Fruit fly (Drosophila melanogaster) Kc167 (cell line): ENCODE results near the gene Ctu2.

Source experiments
- Myc ChIP-seq: fragments of >200 bp; optimal IDR thresholded peaks from 2 replicates; lab custom pipeline; 2017; ENCODE audit warnings: missing external identifiers
- Sin3A ChIP-seq: fragments of >200 bp; optimal IDR thresholded peaks from 2 replicates; lab custom pipeline; 2018; ENCODE audit warnings: missing external identifiers
- h ChIP-seq: fragments of >200 bp; optimal IDR thresholded peaks from 3 replicates; lab custom pipeline; 2018; ENCODE audit warnings: missing external identifiers
- insv ChIP-seq: fragments of >200 bp; optimal IDR thresholded peaks from 3 replicates; lab custom pipeline; 2018; ENCODE audit warnings: missing external identifiers
- psq ChIP-seq: fragments of >200 bp; optimal IDR thresholded peaks from 2 replicates; lab custom pipeline; 2017; ENCODE audit warnings: missing external identifiers
- ttk ChIP-seq: sonication (Bioruptor generic); optimal IDR thresholded peaks from 2 replicates; lab custom pipeline; 2017; ENCODE audit warnings: missing external identifiers

Gene Ctu2

dm6 chr2L:19492934-19493686 is at the start of gene Ctu2, which contains the start of gene swm:
TSS of gene Ctu2 (minus strand) at chr2L:19493253.
TSS of gene swm (plus strand) at chr2L:19493251.
- no peak for TF ChIP-seq ttk (lab: Kevin White, UChicago)
- TF ChIP-seq Myc: no peak
- TF ChIP-seq insv (lab: Kevin White, UChicago): no peak
- no peak for TF ChIP-seq Sin3A
- TF ChIP-seq h: no peak
- TF ChIP-seq psq (lab: Kevin White, UChicago): no peak

- TF ChIP-seq Sin3A: no peak
- no peak for TF ChIP-seq psq (lab: Kevin White, UChicago)
- TF ChIP-seq ttk (lab: Kevin White, UChicago): no peak
- no peak for TF ChIP-seq h
- TF ChIP-seq Myc: no peak
- TF ChIP-seq insv (lab: Kevin White, UChicago): no peak
Observed at dm6 chr2L:19542268-19542773, 49.3 kb upstream of the Ctu2 start.

dm6 chr2L:19540307-19540706 is 47.3 kb upstream of the Ctu2 start, which contains the start of gene CG13081:
TSS of gene CG13081 (plus strand) at chr2L:19540607.
- TF ChIP-seq insv (lab: Kevin White, UChicago) (no peak), ttk (lab: Kevin White, UChicago) (no peak), Myc (no peak), Sin3A (no peak), h (no peak), psq (lab: Kevin White, UChicago) (no peak)

dm6 chr2L:19537779-19538456 is 44.9 kb upstream of the Ctu2 start, which contains the start of gene CG13082:
TSS of gene CG13082 (plus strand) at chr2L:19538425.
- TF ChIP-seq h (no peak), Myc (no peak), psq (lab: Kevin White, UChicago) (no peak), insv (lab: Kevin White, UChicago) (no peak), Sin3A (no peak), ttk (lab: Kevin White, UChicago) (no peak)

- no peak for TF ChIP-seq h
- TF ChIP-seq insv (lab: Kevin White, UChicago): no peak
- TF ChIP-seq Myc: no peak
- no peak for TF ChIP-seq Sin3A
- no peak for TF ChIP-seq ttk (lab: Kevin White, UChicago)
- no peak for TF ChIP-seq psq (lab: Kevin White, UChicago)
Observed at dm6 chr2L:19535234-19535633, 42.2 kb upstream of the Ctu2 start, which contains the start of gene CG31697. TSS of gene CG31697 (plus strand) at chr2L:19535448.

DNA sequence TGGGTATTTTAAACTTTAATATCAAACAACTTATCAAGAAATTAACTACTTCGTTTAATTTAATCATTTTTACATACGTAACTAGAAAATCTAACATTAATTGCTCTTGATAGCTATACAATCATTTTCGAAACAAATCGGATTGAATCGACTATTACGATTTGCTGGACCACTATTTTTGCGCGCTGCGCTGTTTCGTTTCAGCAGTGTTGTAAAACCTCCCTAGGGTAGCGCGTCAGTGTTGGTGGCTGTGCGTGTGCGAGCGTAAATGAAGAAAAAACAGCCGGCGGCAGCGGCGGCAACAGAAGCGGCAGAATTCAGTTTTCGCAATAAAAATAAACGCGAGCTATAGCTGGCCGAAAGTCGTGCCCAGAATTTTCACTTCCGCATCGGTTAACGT is 40.2 kb upstream of the Ctu2 start, which contains the start of gene CG33116:
Gene CG33116, plus strand, starts transcription at position 233 of the 400 bp plus-strand sequence.
- TF ChIP-seq insv (lab: Kevin White, UChicago) (no peak), h (no peak), Myc (no peak), psq (lab: Kevin White, UChicago) (no peak)

DNA sequence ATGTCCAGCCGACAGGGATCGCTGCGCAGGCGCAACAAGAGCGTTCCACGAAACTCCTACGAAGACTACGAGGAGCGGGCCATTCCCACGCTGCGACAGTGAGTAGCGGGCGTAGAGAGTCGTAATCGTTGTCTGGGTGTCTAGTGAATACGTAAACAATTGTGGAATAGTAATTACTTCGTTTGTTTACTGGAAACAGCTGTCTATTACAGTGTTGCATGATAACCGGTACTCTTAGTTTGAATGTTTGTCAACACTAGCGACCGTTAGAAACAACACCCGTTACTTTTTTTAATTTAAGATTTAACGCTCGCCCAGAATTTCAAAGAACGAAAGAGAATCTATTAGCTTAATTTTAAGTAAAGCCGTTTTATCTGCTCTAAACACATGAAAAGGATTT is 37.0 kb upstream of the Ctu2 start, which contains the start of gene CG10165:
Gene CG10165, minus strand, starts transcription at position 214 of the 400 bp plus-strand sequence.
- no peak for TF ChIP-seq h
- no peak for TF ChIP-seq insv (lab: Kevin White, UChicago)
- TF ChIP-seq ttk (lab: Kevin White, UChicago): no peak
- no peak for TF ChIP-seq Sin3A
- no peak for TF ChIP-seq Myc
- TF ChIP-seq psq (lab: Kevin White, UChicago): no peak

dm6 chr2L:19528308-19528707 is 35.3 kb upstream of the Ctu2 start:
- TF ChIP-seq Sin3A: no peak
- no peak for TF ChIP-seq Myc
- no peak for TF ChIP-seq ttk (lab: Kevin White, UChicago)
- no peak for TF ChIP-seq psq (lab: Kevin White, UChicago)
- no peak for TF ChIP-seq h
- no peak for TF ChIP-seq insv (lab: Kevin White, UChicago)

- no peak for TF ChIP-seq insv (lab: Kevin White, UChicago)
- TF ChIP-seq ttk (lab: Kevin White, UChicago): no peak
- TF ChIP-seq Myc: no peak
- no peak for TF ChIP-seq psq (lab: Kevin White, UChicago)
- no peak for TF ChIP-seq Sin3A
- TF ChIP-seq h: no peak
Observed at dm6 chr2L:19526844-19527243, 33.8 kb upstream of the Ctu2 start.

DNA sequence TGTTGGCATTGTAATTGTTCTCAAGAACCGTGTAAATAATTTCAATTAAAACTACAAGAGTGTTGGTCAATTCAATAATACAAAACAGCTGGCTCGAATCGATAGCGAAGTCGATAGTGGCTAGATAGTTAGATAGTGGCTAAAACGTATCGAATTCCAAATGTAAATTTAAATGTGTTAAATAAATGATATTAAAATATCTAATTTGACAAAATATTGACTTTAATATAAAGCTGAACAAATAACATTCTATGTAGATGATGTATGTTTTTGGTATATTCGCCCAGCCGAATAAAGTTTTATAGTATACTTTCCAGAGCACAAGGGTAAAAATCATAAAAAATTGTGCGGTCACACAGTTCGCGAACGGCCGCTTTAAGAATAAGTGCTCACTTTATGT is 33.3 kb upstream of the Ctu2 start, which contains the start of the genes Dpm1 and CG10137:
Gene Dpm1, minus strand, starts transcription at position 53 of the 400 bp plus-strand sequence.
Gene CG10137, plus strand, starts transcription at position 371 of the 400 bp plus-strand sequence.
- TF ChIP-seq ttk (lab: Kevin White, UChicago): no peak
- TF ChIP-seq Myc: no peak
- no peak for TF ChIP-seq psq (lab: Kevin White, UChicago)
- TF ChIP-seq Sin3A: no peak
- TF ChIP-seq insv (lab: Kevin White, UChicago): no peak
- no peak for TF ChIP-seq h

DNA sequence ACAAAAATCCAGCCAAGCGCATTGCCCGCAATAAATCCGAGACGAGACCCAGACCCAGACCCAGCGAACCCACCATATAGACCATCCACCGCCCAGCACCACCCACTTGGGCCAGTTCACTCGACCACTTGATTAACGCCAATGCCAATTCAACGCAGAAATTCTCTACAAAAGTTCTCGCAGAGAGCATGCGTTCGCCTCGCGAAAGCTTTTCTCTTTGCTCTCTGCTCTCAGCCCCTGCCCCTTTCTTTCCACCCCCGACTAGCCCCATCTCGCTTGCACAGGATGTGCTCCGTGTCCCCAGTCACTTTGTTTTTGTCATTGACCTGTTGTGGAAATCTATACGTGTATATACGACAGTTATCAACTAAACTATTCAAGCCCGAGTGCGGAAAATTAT is 26.6 kb upstream of the Ctu2 start:
- TF ChIP-seq ttk (lab: Kevin White, UChicago) (no peak), insv (lab: Kevin White, UChicago) (no peak), Myc (no peak), psq (lab: Kevin White, UChicago) (no peak), h (no peak), Sin3A (no peak)

dm6 chr2L:19518636-19519086 is 25.6 kb upstream of the Ctu2 start, which contains the start of gene CG10132:
TSS of gene CG10132 (plus strand) at chr2L:19518824.
- TF ChIP-seq h: no peak
- no peak for TF ChIP-seq ttk (lab: Kevin White, UChicago)
- no peak for TF ChIP-seq insv (lab: Kevin White, UChicago)
- no peak for TF ChIP-seq Sin3A
- TF ChIP-seq Myc: no peak
- no peak for TF ChIP-seq psq (lab: Kevin White, UChicago)
